Fruit fly (Drosophila melanogaster) ovary, adult (tissue): ENCODE data around the gene CG15177.

Experiments used
- CG17801 ChIP-seq: fragments of 200-800 bp; optimal IDR thresholded peaks from 2 replicates; lab custom pipeline; 2019; ENCODE audit warnings: missing biosample characterization, mild to moderate bottlenecking, missing genetic modification characterization, moderate library complexity; ENCODE audit not compliant: partially characterized antibody

CG15177 gene

dm6 chr3R:6629221-6629620 is at the start of gene CG15177:
CG15177 (minus strand) TSS chr3R:6629321.
- no peak for TF ChIP-seq CG17801 (GFP tag; lab: Kevin White, UChicago)

DNA sequence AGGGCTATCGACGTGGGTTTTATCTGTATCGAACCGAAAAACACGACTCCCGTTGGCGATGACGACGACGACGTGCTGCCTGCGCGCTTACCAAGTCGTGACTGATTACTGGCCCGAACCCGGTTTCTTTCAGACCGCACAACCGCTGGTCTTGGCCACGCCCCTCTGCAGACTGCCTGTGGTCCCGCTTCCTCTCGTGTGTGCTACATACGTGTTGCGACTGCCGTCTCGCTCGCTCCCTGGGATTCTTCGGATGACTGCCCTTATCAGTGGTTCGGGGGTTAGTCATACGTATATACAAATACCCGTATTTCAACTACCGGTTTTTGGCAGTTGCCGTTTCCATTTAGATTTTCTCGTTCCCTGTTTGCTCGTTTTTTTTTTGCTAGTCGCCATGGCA is 49.4 kb upstream of the CG15177 start, which contains the start of gene lab:
Gene lab (minus strand): TSS at position 111 of the 400 bp plus-strand sequence.
- TF ChIP-seq CG17801 (GFP tag; lab: Kevin White, UChicago), result no peak

- TF ChIP-seq CG17801 (GFP tag; lab: Kevin White, UChicago), result no peak
Measured at dm6 chr3R:6674548-6674947, 45.4 kb upstream of the CG15177 start.

- no peak for TF ChIP-seq CG17801 (GFP tag; lab: Kevin White, UChicago)
Measured at dm6 chr3R:6672303-6673007, 43.3 kb upstream of the CG15177 start.

DNA sequence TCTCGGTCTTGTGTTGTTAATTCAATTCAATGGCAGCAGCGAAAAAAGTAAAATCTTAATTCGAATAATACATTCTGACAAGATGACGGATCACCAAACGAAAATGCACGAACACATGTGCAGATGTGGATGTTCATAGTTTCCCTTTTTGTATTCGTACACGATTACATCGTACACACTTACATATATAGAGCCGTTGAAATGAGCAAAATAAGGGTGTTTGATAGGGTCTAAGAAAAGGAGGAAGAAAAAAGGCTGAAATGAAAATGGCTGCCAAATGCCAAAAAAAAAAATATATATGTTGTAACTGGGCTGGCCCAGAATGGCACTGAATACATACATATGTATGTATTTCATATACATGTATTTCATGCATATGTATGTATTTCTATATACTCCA is 39.1 kb upstream of the CG15177 start:
- TF ChIP-seq CG17801 (GFP tag; lab: Kevin White, UChicago), result no peak

DNA sequence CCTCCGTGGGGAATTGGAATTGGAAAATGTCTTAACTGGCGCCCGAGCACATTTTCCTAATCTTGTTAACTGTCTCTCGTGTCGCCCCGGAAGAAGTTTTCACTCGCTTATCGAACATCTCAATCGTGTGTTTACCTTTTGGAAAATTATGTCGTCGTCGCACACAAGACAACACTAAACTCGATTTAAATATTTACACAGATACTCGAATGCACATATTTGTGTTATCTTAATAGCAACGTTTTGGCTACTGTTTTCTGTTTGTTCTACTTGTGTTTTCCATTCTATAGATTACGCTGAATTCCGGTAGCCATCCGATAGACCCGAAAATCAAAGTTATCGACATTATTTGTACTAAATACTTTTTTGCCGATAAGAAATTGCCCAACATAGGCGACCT is 38.1 kb upstream of the CG15177 start:
- no peak for TF ChIP-seq CG17801 (GFP tag; lab: Kevin White, UChicago)

DNA sequence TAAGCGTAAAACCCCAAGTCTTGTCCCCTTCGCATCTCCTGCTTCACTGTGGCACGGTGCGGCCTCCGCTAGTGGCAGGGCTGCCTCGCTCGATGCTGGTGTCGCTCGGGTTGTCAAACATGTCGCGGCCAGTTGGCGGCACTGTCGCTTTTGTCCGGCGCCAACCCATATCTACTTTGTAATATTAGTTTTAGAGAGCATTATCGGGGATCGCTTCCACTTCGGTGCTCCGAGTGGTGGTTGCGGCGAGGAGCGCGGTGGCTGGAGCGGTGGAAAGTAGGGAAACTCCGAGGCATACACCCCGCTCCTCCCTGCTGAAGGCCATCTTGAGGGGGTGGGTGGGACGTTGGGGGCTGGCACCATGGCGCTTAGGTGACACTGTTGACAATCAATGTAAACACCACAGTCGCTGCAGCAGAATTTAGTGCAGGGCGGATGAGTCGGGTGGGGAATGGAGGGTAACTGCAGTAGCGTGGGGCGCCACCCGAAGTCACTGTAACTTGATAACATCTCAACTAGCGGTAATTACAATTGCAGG is 36.1 kb upstream of the CG15177 start:
- no peak for TF ChIP-seq CG17801 (GFP tag; lab: Kevin White, UChicago)

DNA sequence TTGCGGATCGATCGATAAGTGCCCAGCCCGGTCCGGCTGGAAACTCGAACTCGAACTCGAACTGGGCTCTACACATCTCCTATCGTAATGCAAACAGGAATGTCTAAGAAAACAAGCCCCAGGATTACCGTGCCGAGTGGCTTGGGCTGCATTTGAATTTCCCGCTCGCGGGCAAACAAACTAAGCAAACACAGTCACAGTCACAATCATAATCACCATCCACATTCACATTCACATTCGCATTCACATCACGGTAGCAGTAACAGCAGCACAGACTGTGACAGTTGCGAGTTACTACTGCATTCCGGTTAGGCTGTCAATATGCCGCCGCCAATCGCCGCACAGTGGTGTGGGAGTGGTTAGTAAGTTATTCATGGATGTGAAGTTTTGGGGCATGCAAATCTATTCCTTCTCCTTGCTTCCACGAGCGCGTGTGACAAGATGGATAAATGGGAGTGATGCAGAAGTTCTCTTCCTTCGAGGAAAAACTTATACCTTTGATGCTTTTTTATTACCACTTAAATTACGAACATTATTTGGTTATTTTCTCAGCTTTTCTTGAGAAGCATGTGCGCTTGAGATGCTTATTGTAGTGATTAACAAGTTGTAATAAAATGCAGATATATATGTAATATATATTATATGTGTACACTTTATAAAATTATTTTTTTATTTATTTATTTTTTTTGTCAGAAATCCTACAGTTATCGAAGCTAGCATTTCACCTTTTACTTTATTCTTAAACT is 35.4 kb upstream of the CG15177 start:
- TF ChIP-seq CG17801 (GFP tag; lab: Kevin White, UChicago), result no peak

DNA sequence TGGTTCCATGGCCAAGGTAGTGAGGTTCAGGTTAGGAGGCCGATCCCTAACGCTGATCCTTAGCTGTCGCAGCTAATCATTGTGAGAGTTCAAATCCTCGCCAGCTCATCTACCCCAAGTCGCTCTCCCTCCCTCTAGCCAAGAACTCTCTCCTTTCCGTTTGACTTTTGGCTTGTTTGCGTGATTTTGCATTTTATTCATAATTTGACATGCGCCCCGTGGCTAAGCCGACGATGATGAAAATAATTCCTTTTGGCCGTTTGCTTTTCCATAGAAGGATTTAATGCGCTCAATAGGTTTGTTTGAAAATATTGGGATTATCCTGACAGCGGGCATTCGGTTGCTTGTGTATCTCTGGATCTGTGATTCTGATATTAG is 34.2 kb upstream of the CG15177 start:
- TF ChIP-seq CG17801 (GFP tag; lab: Kevin White, UChicago), result no peak

DNA sequence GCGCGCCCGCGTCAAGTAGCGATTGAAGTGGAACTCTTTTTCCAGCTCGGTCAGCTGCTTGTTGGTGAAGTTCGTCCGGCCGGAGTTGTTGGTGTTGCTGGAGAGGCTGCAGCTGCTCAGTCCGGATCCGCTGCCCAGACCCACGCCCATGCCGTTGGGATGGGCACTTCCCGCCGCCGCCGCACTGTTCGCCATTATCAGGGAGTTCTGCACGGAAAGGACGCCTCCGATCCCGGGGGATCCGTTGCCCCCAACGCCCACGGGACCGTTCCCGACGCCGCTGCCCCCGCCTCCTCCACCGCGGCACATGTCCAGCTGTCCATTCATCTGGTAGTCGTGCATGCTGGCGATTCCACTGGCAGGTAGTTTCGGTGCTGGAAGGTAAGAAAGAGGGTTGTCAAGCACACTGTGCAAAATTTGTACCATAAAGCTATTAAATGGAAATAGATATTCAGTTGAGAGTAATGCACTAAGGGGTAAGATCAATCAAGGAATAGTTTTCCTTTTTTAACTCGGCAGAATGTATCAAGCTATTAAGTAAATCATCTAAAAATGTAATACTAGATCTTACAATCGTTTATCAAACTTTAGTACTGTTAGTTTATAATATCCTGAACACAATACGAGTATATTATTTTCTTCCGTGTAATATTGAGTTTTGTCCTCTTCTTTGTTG is 33.6 kb upstream of the CG15177 start:
- no peak for TF ChIP-seq CG17801 (GFP tag; lab: Kevin White, UChicago)

DNA sequence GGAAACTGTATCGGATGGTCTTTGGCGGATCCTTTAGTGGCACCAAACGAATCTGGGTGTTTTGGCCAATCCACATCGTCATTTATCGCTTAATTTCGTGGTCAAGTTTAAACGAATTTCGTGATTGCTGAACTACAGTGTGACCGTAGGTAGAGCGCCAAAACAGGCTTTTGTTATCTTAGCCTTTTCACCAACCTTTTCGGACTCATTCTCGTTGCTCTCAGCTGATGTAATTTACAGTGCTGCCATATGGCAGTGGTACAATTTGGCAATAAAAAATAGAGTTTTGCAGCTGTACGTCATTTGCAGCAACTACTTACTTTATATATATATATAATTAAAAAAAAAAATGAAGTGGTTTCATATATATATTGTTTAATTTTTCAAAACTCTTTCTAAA is 30.8 kb upstream of the CG15177 start, which contains the start of gene agt:
Gene agt (minus strand): TSS at position 160 of the 400 bp plus-strand sequence.
- no peak for TF ChIP-seq CG17801 (GFP tag; lab: Kevin White, UChicago)

- no peak for TF ChIP-seq CG17801 (GFP tag; lab: Kevin White, UChicago)
Measured at dm6 chr3R:6657278-6658246, 28.4 kb upstream of the CG15177 start, which contains the start of the genes CG1307 and twr. CG1307 (minus strand) TSS chr3R:6657442. twr (plus strand) TSS chr3R:6657882.

DNA sequence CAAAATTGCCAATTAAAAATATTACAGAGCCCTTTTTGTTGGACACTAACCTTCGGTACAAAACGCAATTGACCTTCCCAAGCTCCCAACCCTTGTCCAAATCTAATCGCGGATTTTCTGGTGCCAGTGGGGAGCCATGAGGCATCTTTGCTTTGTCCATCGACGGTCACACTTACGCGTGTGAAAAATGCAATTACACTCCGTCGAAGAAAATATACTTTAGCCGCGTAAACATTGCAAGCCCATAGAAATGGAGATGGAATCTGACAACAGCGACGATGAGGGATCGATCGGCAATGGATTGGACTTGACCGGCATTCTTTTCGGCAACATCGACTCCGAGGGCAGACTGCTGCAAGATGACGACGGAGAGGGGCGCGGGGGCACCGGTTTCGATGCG is 17.6 kb upstream of the CG15177 start, which contains the start of gene Taf1:
Gene Taf1 (plus strand): TSS at position 150 of the 400 bp plus-strand sequence.
- no peak for TF ChIP-seq CG17801 (GFP tag; lab: Kevin White, UChicago)

dm6 chr3R:6644334-6644733 is 15.2 kb upstream of the CG15177 start, which contains the start of gene Ass:
Ass (minus strand) TSS chr3R:6644434.
- TF ChIP-seq CG17801 (GFP tag; lab: Kevin White, UChicago), result no peak
